ENCODE assay signal across 5 worm cellular contexts in the genomic region with DNA sequence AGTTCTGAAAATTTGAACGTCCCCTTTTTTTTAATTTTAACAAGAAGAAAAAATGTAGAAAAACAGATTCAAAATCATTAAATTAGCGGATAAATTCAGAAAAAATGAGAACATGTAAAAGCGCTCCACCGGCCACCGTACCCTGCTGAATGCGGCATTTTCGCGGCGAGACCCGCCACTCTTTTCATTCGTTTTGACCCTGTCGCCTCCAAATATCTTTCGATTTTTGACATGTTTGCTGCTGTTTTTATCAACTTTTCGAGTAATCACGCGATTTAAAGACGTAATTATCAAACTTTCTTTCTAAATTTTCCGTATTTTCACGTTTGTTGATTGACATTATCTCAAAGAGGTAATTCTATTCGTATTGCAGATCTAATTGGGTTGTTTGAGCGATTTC.
TF ChIP-seq lines count a peak whose summit lies in the region.

A gene (plus strand): TSS at position 374 of the 400 bp plus-strand sequence.

TF ChIP-seq in whole organism, L1 larva, 84 proteins besides CTCF, POLR2A, EP300 and RAD21 (continues in another document):
- peak; percentile 73 for TF ChIP-seq isw-1 (GFP tag; IDR thresholded peaks at IDR 0.05; lab: Robert Waterston, UW)
- TF ChIP-seq snu-23 (GFP tag; optimal IDR thresholded peaks at IDR 0.05; lab: Kevin White, UChicago), result peak; percentile 81
- peak; percentile 92 for TF ChIP-seq lin-15B (tag; optimal IDR thresholded peaks at IDR 0.05; lab: Kevin White, UChicago)
- peak; percentile 26 for TF ChIP-seq fos-1 (tag; optimal IDR thresholded peaks at IDR 0.05; lab: Kevin White, UChicago)
- TF ChIP-seq unc-98 (GFP tag; IDR thresholded peaks at IDR 0.05; lab: Robert Waterston, UW), result no peak
- TF ChIP-seq dsc-1 (tag; optimal IDR thresholded peaks at IDR 0.05; lab: Kevin White, UChicago), result peak; percentile 53
- peak; percentile 53 for TF ChIP-seq unc-86 (tag; optimal IDR thresholded peaks at IDR 0.05; lab: Kevin White, UChicago)
- TF ChIP-seq unc-30 (tag; optimal IDR thresholded peaks at IDR 0.05; lab: Kevin White, UChicago), result no peak
- TF ChIP-seq mep-1 (tag; optimal IDR thresholded peaks at IDR 0.05; lab: Kevin White, UChicago), result peak; percentile 65
- peak; percentile 48 for TF ChIP-seq nhr-85 (tag; lab: Kevin White, UChicago)
- peak; percentile 57 for TF ChIP-seq nhr-47 (tag; optimal IDR thresholded peaks at IDR 0.05; lab: Kevin White, UChicago)
- peak; percentile 36 for TF ChIP-seq ztf-4 (tag; optimal IDR thresholded peaks at IDR 0.05; lab: Kevin White, UChicago)
- peak; percentile 74 for TF ChIP-seq C16A3.4 (tag; optimal IDR thresholded peaks at IDR 0.05; lab: Kevin White, UChicago)
- TF ChIP-seq blmp-1 (tag; optimal IDR thresholded peaks at IDR 0.05; lab: Kevin White, UChicago), result peak; percentile 78
- TF ChIP-seq irx-1 (tag; optimal IDR thresholded peaks at IDR 0.05; lab: Kevin White, UChicago), result no peak
- TF ChIP-seq grh-1 (GFP tag; IDR thresholded peaks at IDR 0.05; lab: Robert Waterston, UW), result 0 out of 2 replicates have a peak, but pooled peaks have one; percentile 5
- TF ChIP-seq ztf-11 (tag; optimal IDR thresholded peaks at IDR 0.05; lab: Kevin White, UChicago), result no peak

TF ChIP-seq in whole organism, L3 larva, 47 proteins besides CTCF, POLR2A, EP300 and RAD21 (continues in another document):
- TF ChIP-seq ztf-4 (tag; optimal IDR thresholded peaks at IDR 0.05; lab: Kevin White, UChicago) (no peak), zag-1 (tag; optimal IDR thresholded peaks at IDR 0.05; lab: Kevin White, UChicago) (no peak), fos-1 (tag; optimal IDR thresholded peaks at IDR 0.05; lab: Kevin White, UChicago) (no peak), elt-1 (tag; optimal IDR thresholded peaks at IDR 0.05; lab: Kevin White, UChicago) (no peak), ztf-11 (tag; optimal IDR thresholded peaks at IDR 0.05; lab: Kevin White, UChicago) (no peak), lsy-12 (tag; optimal IDR thresholded peaks at IDR 0.05; lab: Kevin White, UChicago) (peak; percentile 46), mml-1 (tag; optimal IDR thresholded peaks at IDR 0.05; lab: Kevin White, UChicago) (no peak), nhr-76 (tag; optimal IDR thresholded peaks at IDR 0.05; lab: Kevin White, UChicago) (no peak), fkh-10 (GFP tag; optimal IDR thresholded peaks at IDR 0.05; lab: Kevin White, UChicago) (no peak), skn-1 (tag; optimal IDR thresholded peaks at IDR 0.05; lab: Kevin White, UChicago) (no peak), nhr-28 (tag; optimal IDR thresholded peaks at IDR 0.05; lab: Kevin White, UChicago) (no peak), egl-27 (tag; optimal IDR thresholded peaks at IDR 0.05; lab: Kevin White, UChicago) (no peak), hmg-11 (tag; optimal IDR thresholded peaks at IDR 0.05; lab: Kevin White, UChicago) (peak; percentile 34), sea-2 (GFP tag; optimal IDR thresholded peaks at IDR 0.05; lab: Kevin White, UChicago) (no peak), nhr-67 (tag; optimal IDR thresholded peaks at IDR 0.05; lab: Kevin White, UChicago) (no peak), ceh-9 (tag; optimal IDR thresholded peaks at IDR 0.05; lab: Kevin White, UChicago) (no peak), nhr-12 (tag; optimal IDR thresholded peaks at IDR 0.05; lab: Kevin White, UChicago) (no peak), pha-4 (tag; optimal IDR thresholded peaks at IDR 0.05; lab: Kevin White, UChicago) (peak; percentile 86), nhr-11 (tag; optimal IDR thresholded peaks at IDR 0.05; lab: Kevin White, UChicago) (no peak)

TF ChIP-seq in whole organism, early embryonic, 17 proteins besides CTCF, POLR2A, EP300 and RAD21:
- no peak for TF ChIP-seq ceh-13 (GFP tag; optimal IDR thresholded peaks at IDR 0.05; lab: Kevin White, UChicago)
- peak; percentile 10 for TF ChIP-seq hmg-4 (GFP tag; optimal IDR thresholded peaks at IDR 0.05; lab: Kevin White, UChicago)
- TF ChIP-seq scrt-1 (GFP tag; IDR thresholded peaks at IDR 0.05; lab: Robert Waterston, UW), result no peak
- no peak for TF ChIP-seq ceh-36 (tag; optimal IDR thresholded peaks at IDR 0.05; lab: Kevin White, UChicago)
- TF ChIP-seq aly-1 (tag; optimal IDR thresholded peaks at IDR 0.05; lab: Kevin White, UChicago), result no peak
- TF ChIP-seq pes-1 (GFP tag; IDR thresholded peaks at IDR 0.05; lab: Robert Waterston, UW), result no peak
- TF ChIP-seq ets-7 (tag; optimal IDR thresholded peaks at IDR 0.05; lab: Kevin White, UChicago), result no peak

TF ChIP-seq in whole organism, midembryonic, 9 proteins besides CTCF, POLR2A, EP300 and RAD21:
- no peak for TF ChIP-seq cog-1 (tag; optimal IDR thresholded peaks at IDR 0.05; lab: Kevin White, UChicago)
- TF ChIP-seq flt-1 (GFP tag; IDR thresholded peaks at IDR 0.05; lab: Robert Waterston, UW), result peak; percentile 63

TF ChIP-seq in whole organism, young adult, 124 proteins besides CTCF, POLR2A, EP300 and RAD21 (continues in another document):
- no peak for TF ChIP-seq ceh-58 (GFP tag; IDR thresholded peaks at IDR 0.05; lab: Robert Waterston, UW)
- peak; percentile 5 for TF ChIP-seq tlf-1 (GFP tag; optimal IDR thresholded peaks at IDR 0.05; lab: Kevin White, UChicago)
- TF ChIP-seq B0035.1 (tag; optimal IDR thresholded peaks at IDR 0.05; lab: Kevin White, UChicago), result no peak
- peak; percentile 28; the same call in 1 of the 2 replicates for TF ChIP-seq B0336.3 (GFP tag; IDR thresholded peaks at IDR 0.05; lab: Robert Waterston, UW)
- TF ChIP-seq Y79H2A.3 (GFP tag; conservative IDR thresholded peaks at IDR 0.05; lab: Robert Waterston, UW), result no peak
- TF ChIP-seq hsf-1 (GFP tag; IDR thresholded peaks at IDR 0.05; lab: Robert Waterston, UW), result no peak
- TF ChIP-seq dpff-1 (tag; optimal IDR thresholded peaks at IDR 0.05; lab: Kevin White, UChicago), result no peak
- no peak for TF ChIP-seq bed-1 (GFP tag; IDR thresholded peaks at IDR 0.05; lab: Robert Waterston, UW)
- TF ChIP-seq lag-1 (GFP tag; IDR thresholded peaks at IDR 0.05; lab: Robert Waterston, UW), result no peak
- no peak for TF ChIP-seq zim-3 (tag; optimal IDR thresholded peaks at IDR 0.05; lab: Kevin White, UChicago)
- TF ChIP-seq fkh-3 (tag; optimal IDR thresholded peaks at IDR 0.05; lab: Kevin White, UChicago), result no peak
- TF ChIP-seq xnd-1 (tag; optimal IDR thresholded peaks at IDR 0.05; lab: Kevin White, UChicago), result no peak
- TF ChIP-seq madf-6 (GFP tag; IDR thresholded peaks at IDR 0.05; lab: Robert Waterston, UW), result peak; percentile 71; the same call in 1 of the 2 replicates
- TF ChIP-seq egrh-3 (GFP tag; IDR thresholded peaks at IDR 0.05; lab: Robert Waterston, UW), result peak; percentile 60; the same call in 1 of the 2 replicates
- TF ChIP-seq F49E8.2 (tag; optimal IDR thresholded peaks at IDR 0.05; lab: Kevin White, UChicago; ENCODE audit: insufficient read depth), result no peak
- TF ChIP-seq unc-62 (GFP tag; optimal IDR thresholded peaks at IDR 0.05; lab: Kevin White, UChicago), result no peak
- TF ChIP-seq nfya-2 (GFP tag; IDR thresholded peaks at IDR 0.05; lab: Robert Waterston, UW), result no peak
- no peak for TF ChIP-seq athp-1 (tag; optimal IDR thresholded peaks at IDR 0.05; lab: Kevin White, UChicago)
- TF ChIP-seq mxl-1 (tag; optimal IDR thresholded peaks at IDR 0.05; lab: Kevin White, UChicago), result no peak
- no peak for TF ChIP-seq unc-130 (GFP tag; optimal IDR thresholded peaks at IDR 0.05; lab: Kevin White, UChicago)
- no peak for TF ChIP-seq F55B11.4 (tag; optimal IDR thresholded peaks at IDR 0.05; lab: Kevin White, UChicago; ENCODE audit: borderline replicate concordance, insufficient read depth)
- TF ChIP-seq snpc-4 (GFP tag; optimal IDR thresholded peaks at IDR 0.05; lab: Kevin White, UChicago), result no peak
- TF ChIP-seq snpc-4 (tag; optimal IDR thresholded peaks at IDR 0.05; lab: Kevin White, UChicago), result peak in 3 of 4 experiments; percentile 10 to 45 (median 35)
- peak; percentile 84 for TF ChIP-seq nhr-80 (tag; optimal IDR thresholded peaks at IDR 0.05; lab: Kevin White, UChicago)
- TF ChIP-seq lin-35 (GFP tag; optimal IDR thresholded peaks at IDR 0.05; lab: Kevin White, UChicago), result no peak
- TF ChIP-seq hmg-20 (GFP tag; IDR thresholded peaks at IDR 0.05; lab: Robert Waterston, UW), result no peak
- no peak for TF ChIP-seq ztf-26 (tag; optimal IDR thresholded peaks at IDR 0.05; lab: Kevin White, UChicago)
- TF ChIP-seq ztf-6 (GFP tag; IDR thresholded peaks at IDR 0.05; lab: Robert Waterston, UW), result no peak
- no peak for TF ChIP-seq mes-4 (tag; optimal IDR thresholded peaks at IDR 0.05; lab: Kevin White, UChicago)
- TF ChIP-seq ceh-27 (GFP tag; optimal IDR thresholded peaks at IDR 0.05; lab: Kevin White, UChicago), result peak; percentile 69
- TF ChIP-seq let-526 (GFP tag; IDR thresholded peaks at IDR 0.05; lab: Robert Waterston, UW), result no peak
- no peak for TF ChIP-seq ama-1 (optimal IDR thresholded peaks at IDR 0.05; lab: Kevin White, UChicago)
- TF ChIP-seq ama-1 (GFP tag; optimal IDR thresholded peaks at IDR 0.05; lab: Kevin White, UChicago), result no peak
- TF ChIP-seq nfyb-1 (GFP tag; IDR thresholded peaks at IDR 0.05; lab: Robert Waterston, UW), result peak; percentile 63; the same call in 1 of the 2 replicates
- TF ChIP-seq Y53G8AR.9 (GFP tag; conservative IDR thresholded peaks at IDR 0.05; lab: Robert Waterston, UW), result 0 out of 2 replicates have a peak, but pooled peaks have one; percentile 15
- no peak for TF ChIP-seq F39B2.1 (GFP tag; IDR thresholded peaks at IDR 0.05; lab: Robert Waterston, UW)
- TF ChIP-seq egl-44 (GFP tag; IDR thresholded peaks at IDR 0.05; lab: Robert Waterston, UW), result no peak
- no peak for TF ChIP-seq nhr-179 (tag; optimal IDR thresholded peaks at IDR 0.05; lab: Kevin White, UChicago)
- TF ChIP-seq mel-28 (tag; optimal IDR thresholded peaks at IDR 0.05; lab: Kevin White, UChicago; ENCODE audit: borderline replicate concordance), result no peak
- no peak for TF ChIP-seq akir-1 (GFP tag; optimal IDR thresholded peaks at IDR 0.05; lab: Kevin White, UChicago)
- no peak for TF ChIP-seq chd-7 (tag; optimal IDR thresholded peaks at IDR 0.05; lab: Kevin White, UChicago)
- TF ChIP-seq zfh-2 (GFP tag; conservative IDR thresholded peaks at IDR 0.05; lab: Robert Waterston, UW), result peak; percentile 61; the same call in 1 of the 2 replicates
- no peak for TF ChIP-seq him-1 (tag; optimal IDR thresholded peaks at IDR 0.05; lab: Kevin White, UChicago)
- TF ChIP-seq nfya-1 (tag; optimal IDR thresholded peaks at IDR 0.05; lab: Kevin White, UChicago; ENCODE audit: borderline replicate concordance, insufficient read depth), result no peak
- TF ChIP-seq C06A6.2 (GFP tag; conservative IDR thresholded peaks at IDR 0.05; lab: Robert Waterston, UW), result no peak
- TF ChIP-seq Y53F4B.3 (GFP tag; IDR thresholded peaks at IDR 0.05; lab: Robert Waterston, UW), result no peak
- TF ChIP-seq gei-17 (GFP tag; optimal IDR thresholded peaks at IDR 0.05; lab: Kevin White, UChicago), result no peak
- TF ChIP-seq Y56A3A.18 (GFP tag; IDR thresholded peaks at IDR 0.05; lab: Robert Waterston, UW), result no peak
- no peak for TF ChIP-seq T26A5.8 (tag; optimal IDR thresholded peaks at IDR 0.05; lab: Kevin White, UChicago)
